Worm (Caenorhabditis elegans): ENCODE measurements around the gene Y94H6A.3.

DNA sequence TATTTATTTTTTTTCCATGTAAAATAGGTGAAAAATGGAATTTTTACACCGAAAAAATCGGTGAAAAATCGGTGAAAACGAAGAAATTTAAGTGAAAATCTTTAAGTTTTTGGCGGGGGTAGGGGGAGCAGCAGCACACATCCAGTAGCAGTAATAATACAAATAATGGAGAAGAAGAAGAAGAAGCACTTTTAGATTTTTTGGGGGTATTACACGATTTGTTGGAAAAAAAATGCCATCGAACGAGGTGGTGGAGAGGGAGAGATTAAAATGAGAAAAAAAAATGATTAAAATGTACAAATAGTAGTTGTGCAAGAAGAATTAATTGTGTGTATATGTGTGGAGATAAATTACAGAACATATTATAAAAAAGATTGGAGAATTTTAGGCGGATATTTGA, 1.8 kb downstream of the Y94H6A.3 start:
- TF ChIP-seq ets-7 (tag; optimal IDR thresholded peaks at IDR 0.05): no peak
- TF ChIP-seq F13C5.2 (tag; optimal IDR thresholded peaks at IDR 0.05): no peak
- TF ChIP-seq sea-1 (GFP tag; conservative IDR thresholded peaks at IDR 0.05): no peak
- no peak for TF ChIP-seq aly-1 (tag; optimal IDR thresholded peaks at IDR 0.05)
- TF ChIP-seq ama-1 (optimal IDR thresholded peaks at IDR 0.05): no peak
- TF ChIP-seq pes-1 (GFP tag; IDR thresholded peaks at IDR 0.05): no peak
- TF ChIP-seq hnd-1 (tag; optimal IDR thresholded peaks at IDR 0.05): no peak
- no peak for TF ChIP-seq tra-4 (tag; optimal IDR thresholded peaks at IDR 0.05)
- TF ChIP-seq ceh-36 (tag; optimal IDR thresholded peaks at IDR 0.05): no peak
- TF ChIP-seq tbx-37 (GFP tag; conservative IDR thresholded peaks at IDR 0.05): no peak
- no peak for TF ChIP-seq B0310.2 (tag; optimal IDR thresholded peaks at IDR 0.05)
- TF ChIP-seq hmbx-1 (tag; optimal IDR thresholded peaks at IDR 0.05): no peak
